Worm (Caenorhabditis elegans): Measurements from ENCODE around the gene T05A7.12.

T05A7.12 gene

DNA sequence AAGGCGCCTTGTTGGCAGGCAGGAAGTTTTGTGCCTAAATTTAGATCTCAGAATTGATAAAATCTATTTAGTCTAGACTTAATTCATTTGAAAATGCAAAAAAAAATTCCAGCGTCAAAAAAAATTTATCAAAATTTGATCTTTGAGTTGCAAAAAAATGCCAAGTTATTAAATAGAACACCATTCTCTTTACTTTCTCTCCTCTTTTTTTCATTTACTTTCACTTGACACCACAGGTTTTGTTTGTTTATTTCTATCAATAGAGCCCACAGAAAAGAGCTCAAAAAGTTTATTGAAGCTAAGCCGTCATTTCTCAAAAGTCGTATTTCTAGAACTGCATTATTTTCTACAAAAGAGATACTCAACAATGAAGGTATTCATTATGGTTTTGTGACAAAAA, 50.4 kb downstream of the T05A7.12 start, which contains the start of gene pqn-35:
TSS of gene pqn-35 (plus strand) at position 301 of the 400 bp plus-strand sequence.
- TF ChIP-seq dmd-4 (tag; optimal IDR thresholded peaks at IDR 0.05; ENCODE audit: borderline replicate concordance) (no peak), ref-2 (tag; optimal IDR thresholded peaks at IDR 0.05) (no peak), sox-2 (GFP tag; IDR thresholded peaks at IDR 0.05) (no peak), C08G9.2 (tag; optimal IDR thresholded peaks at IDR 0.05) (no peak), rnt-1 (tag; optimal IDR thresholded peaks at IDR 0.05) (no peak), pat-9 (tag; optimal IDR thresholded peaks at IDR 0.05) (no peak), madf-2 (tag; optimal IDR thresholded peaks at IDR 0.05) (no peak), tbx-7 (tag; optimal IDR thresholded peaks at IDR 0.05) (no peak), ceh-30 (tag; optimal IDR thresholded peaks at IDR 0.05) (no peak), odd-2 (tag; optimal IDR thresholded peaks at IDR 0.05) (no peak), ceh-48 (tag; optimal IDR thresholded peaks at IDR 0.05) (no peak), ceh-6 (GFP tag; optimal IDR thresholded peaks at IDR 0.05) (no peak), nfya-1 (tag; optimal IDR thresholded peaks at IDR 0.05) (no peak), fkh-10 (GFP tag; optimal IDR thresholded peaks at IDR 0.05) (no peak)

Data from whole organism, late embryonic.